Fruit fly (Drosophila melanogaster) whole organism, prepupa: ENCODE results near the gene Elp3.

ENCODE experiments used
- Blimp-1 ChIP-seq: fragments of 200-800 bp; sonication (Bioruptor generic); optimal IDR thresholded peaks from 3 replicates; lab custom pipeline; 2017; ENCODE audit warnings: missing biosample characterization, missing genetic modification characterization, mild to moderate bottlenecking, moderate library complexity, missing genetic modification reagents
- CG10631 ChIP-seq: fragments of 200-800 bp; sonication (Bioruptor generic); optimal IDR thresholded peaks from 2 replicates; lab custom pipeline; 2016; ENCODE audit warnings: missing biosample characterization, missing genetic modification characterization
- CG10669 ChIP-seq: fragments of 200-800 bp; sonication (Bioruptor generic); optimal IDR thresholded peaks from 3 replicates; lab custom pipeline; 2018; ENCODE audit warnings: missing biosample characterization, mild to moderate bottlenecking, missing genetic modification characterization, moderate library complexity
- CG11294 ChIP-seq: fragments of 200-800 bp; sonication (Bioruptor generic); IDR thresholded peaks from 2 replicates; pipeline ENCODE4 v1.3.6; 2022; ENCODE audit warnings: missing biosample characterization, missing genetic modification characterization
- CG11762 ChIP-seq: fragments of 200-800 bp; sonication (Bioruptor generic); optimal IDR thresholded peaks from 3 replicates; lab custom pipeline; 2016; ENCODE audit warnings: missing biosample characterization, missing genetic modification characterization; ENCODE audit not compliant: insufficient read depth
- CG11902 ChIP-seq: fragments of 200-800 bp; sonication (Bioruptor generic); optimal IDR thresholded peaks from 3 replicates; lab custom pipeline; 2016; ENCODE audit warnings: missing biosample characterization, missing genetic modification characterization
- CG15336 ChIP-seq: fragments of 200-800 bp; sonication (Bioruptor generic); IDR thresholded peaks from 2 replicates; pipeline ENCODE4 v1.3.6; 2022; ENCODE audit warnings: missing biosample characterization, missing genetic modification characterization
- CG1621 ChIP-seq: fragments of 200-800 bp; sonication (Bioruptor generic); optimal IDR thresholded peaks from 3 replicates; lab custom pipeline; 2018; ENCODE audit warnings: missing biosample characterization, mild to moderate bottlenecking, missing genetic modification characterization
- CG16779 ChIP-seq: fragments of 200-800 bp; sonication (Bioruptor generic); optimal IDR thresholded peaks from 3 replicates; lab custom pipeline; 2017; ENCODE audit warnings: missing biosample characterization, mild to moderate bottlenecking, missing genetic modification characterization
- CG3032 ChIP-seq: fragments of 200-800 bp; optimal IDR thresholded peaks from 2 replicates; lab custom pipeline; 2019; ENCODE audit warnings: missing biosample characterization, mild to moderate bottlenecking, missing genetic modification characterization, moderate library complexity
- CG31627 ChIP-seq: fragments of 200-800 bp; sonication (Bioruptor generic); optimal IDR thresholded peaks from 3 replicates; lab custom pipeline; 2016; ENCODE audit warnings: missing biosample characterization, missing genetic modification characterization
- CG32006 ChIP-seq: fragments of 200-800 bp; sonication (Bioruptor generic); optimal IDR thresholded peaks from 3 replicates; lab custom pipeline; 2017; ENCODE audit warnings: missing biosample characterization, mild to moderate bottlenecking, missing genetic modification characterization
- CG34406 ChIP-seq: fragments of 200-800 bp; sonication (Bioruptor generic); optimal IDR thresholded peaks from 3 replicates; lab custom pipeline; 2016; ENCODE audit warnings: missing biosample characterization, missing genetic modification characterization
- CG3919 ChIP-seq: fragments of 200-800 bp; sonication (Bioruptor generic); optimal IDR thresholded peaks from 3 replicates; lab custom pipeline; 2016; ENCODE audit warnings: missing biosample characterization, missing genetic modification characterization
- CG6163 ChIP-seq: fragments of 200-800 bp; sonication (Bioruptor generic); IDR thresholded peaks from 3 replicates; pipeline ENCODE4 v1.3.6; 2022; ENCODE audit warnings: missing biosample characterization, missing genetic modification characterization
- CG6276 ChIP-seq: fragments of 200-800 bp; sonication (Bioruptor generic); optimal IDR thresholded peaks from 2 replicates; lab custom pipeline; 2017; ENCODE audit warnings: missing biosample characterization, mild to moderate bottlenecking, missing genetic modification characterization
- CG6792 ChIP-seq: fragments of 200-800 bp; sonication (Bioruptor generic); optimal IDR thresholded peaks from 3 replicates; lab custom pipeline; 2016; ENCODE audit warnings: missing biosample characterization, missing genetic modification characterization
- CG6808 ChIP-seq: fragments of 200-800 bp; sonication (Bioruptor generic); optimal IDR thresholded peaks from 3 replicates; lab custom pipeline; 2017; ENCODE audit warnings: missing biosample characterization, missing genetic modification characterization, mild to moderate bottlenecking, moderate library complexity, missing genetic modification reagents
- CG6854 ChIP-seq: fragments of 200-800 bp; sonication (Bioruptor generic); optimal IDR thresholded peaks from 2 replicates; lab custom pipeline; 2017; ENCODE audit warnings: missing biosample characterization, mild to moderate bottlenecking, missing genetic modification characterization
- CG7368 ChIP-seq: fragments of 200-800 bp; sonication (Bioruptor generic); optimal IDR thresholded peaks from 3 replicates; lab custom pipeline; 2016; ENCODE audit warnings: missing biosample characterization, missing genetic modification characterization
- CG8119 ChIP-seq: fragments of 200-800 bp; sonication (Bioruptor generic); IDR thresholded peaks from 3 replicates; pipeline ENCODE4 v1.3.6; 2022; ENCODE audit warnings: missing biosample characterization, missing genetic modification characterization
- CG8319 ChIP-seq: fragments of 200-800 bp; sonication (Bioruptor generic); optimal IDR thresholded peaks from 3 replicates; lab custom pipeline; 2016; ENCODE audit warnings: missing biosample characterization, missing genetic modification characterization
- CG9139 ChIP-seq: fragments of 200-800 bp; sonication (Bioruptor generic); optimal IDR thresholded peaks from 3 replicates; lab custom pipeline; 2017; ENCODE audit warnings: missing biosample characterization, mild to moderate bottlenecking, missing genetic modification characterization
- Eip78C ChIP-seq: fragments of 200-800 bp; sonication (Bioruptor generic); peaks from one replicate; lab custom pipeline; 2016; ENCODE audit warnings: missing biosample characterization, missing genetic modification characterization
- Eip93F ChIP-seq: fragments of 200-800 bp; sonication (Bioruptor generic); optimal IDR thresholded peaks from 2 replicates; lab custom pipeline; 2016; ENCODE audit warnings: missing biosample characterization, mild to moderate bottlenecking, missing genetic modification characterization
- Ets21C ChIP-seq: fragments of 200-800 bp; sonication (Bioruptor generic); optimal IDR thresholded peaks from 3 replicates; lab custom pipeline; 2016; ENCODE audit warnings: missing biosample characterization, missing genetic modification characterization
- Ets96B ChIP-seq: fragments of 200-800 bp; optimal IDR thresholded peaks from 2 replicates; lab custom pipeline; 2019; ENCODE audit warnings: missing biosample characterization, mild to moderate bottlenecking, missing genetic modification characterization, moderate library complexity
- Hr39 ChIP-seq: fragments of 200-800 bp; sonication (Bioruptor generic); optimal IDR thresholded peaks from 2 replicates; lab custom pipeline; 2016; ENCODE audit warnings: missing biosample characterization, missing genetic modification characterization
- Hr4 ChIP-seq: fragments of 200-800 bp; sonication (Bioruptor generic); optimal IDR thresholded peaks from 3 replicates; lab custom pipeline; 2016; ENCODE audit warnings: missing biosample characterization, missing genetic modification characterization
- Lpt ChIP-seq: fragments of 200-800 bp; sonication (Bioruptor generic); optimal IDR thresholded peaks from 3 replicates; lab custom pipeline; 2016; ENCODE audit warnings: missing biosample characterization, missing genetic modification characterization
- Met ChIP-seq: fragments of 200-800 bp; sonication (Bioruptor generic); optimal IDR thresholded peaks from 3 replicates; lab custom pipeline; 2016; ENCODE audit warnings: missing biosample characterization, missing genetic modification characterization
- OdsH ChIP-seq: fragments of 200-800 bp; sonication (Bioruptor generic); optimal IDR thresholded peaks from 3 replicates; lab custom pipeline; 2016; ENCODE audit warnings: missing biosample characterization, missing genetic modification characterization
- Smox ChIP-seq: fragments of 200-800 bp; sonication (Bioruptor generic); optimal IDR thresholded peaks from 3 replicates; lab custom pipeline; 2016; ENCODE audit warnings: missing biosample characterization, missing genetic modification characterization
- Sox102F ChIP-seq: fragments of 200-800 bp; sonication (Bioruptor generic); optimal IDR thresholded peaks from 2 replicates; lab custom pipeline; 2016; ENCODE audit warnings: missing biosample characterization, mild to moderate bottlenecking, missing genetic modification characterization
- Sox14 ChIP-seq: fragments of 200-800 bp; sonication (Bioruptor generic); optimal IDR thresholded peaks from 3 replicates; lab custom pipeline; 2016; ENCODE audit warnings: missing biosample characterization, missing genetic modification characterization
- Sox15 ChIP-seq: fragments of 200-800 bp; sonication (Bioruptor generic); optimal IDR thresholded peaks from 3 replicates; lab custom pipeline; 2016; ENCODE audit warnings: missing biosample characterization, missing genetic modification characterization
- achi ChIP-seq: fragments of 200-800 bp; sonication (Bioruptor generic); optimal IDR thresholded peaks from 3 replicates; lab custom pipeline; 2016; ENCODE audit warnings: missing biosample characterization, missing genetic modification characterization
- acj6 ChIP-seq: fragments of 200-800 bp; sonication (Bioruptor generic); optimal IDR thresholded peaks from 3 replicates; lab custom pipeline; 2016; ENCODE audit warnings: missing biosample characterization, missing genetic modification characterization
- cyc ChIP-seq: fragments of 200-800 bp; sonication (Bioruptor generic); optimal IDR thresholded peaks from 3 replicates; lab custom pipeline; 2016; ENCODE audit warnings: missing biosample characterization, missing genetic modification characterization
- dac ChIP-seq: fragments of 200-800 bp; sonication (Bioruptor generic); optimal IDR thresholded peaks from 2 replicates; lab custom pipeline; 2017; ENCODE audit warnings: missing biosample characterization, mild to moderate bottlenecking, missing genetic modification characterization
- dsx ChIP-seq: fragments of 200-800 bp; optimal IDR thresholded peaks from 3 replicates; lab custom pipeline; 2019; ENCODE audit warnings: missing biosample characterization, mild to moderate bottlenecking, missing genetic modification characterization, moderate library complexity; ENCODE audit not compliant: poor library complexity, severe bottlenecking
- eg ChIP-seq: fragments of 200-800 bp; sonication (Bioruptor generic); IDR thresholded peaks from 3 replicates; pipeline ENCODE4 v1.3.6; 2022; ENCODE audit warnings: missing biosample characterization, missing genetic modification characterization
- esn ChIP-seq: fragments of 200-800 bp; sonication (Bioruptor generic); optimal IDR thresholded peaks from 2 replicates; lab custom pipeline; 2016; ENCODE audit warnings: missing biosample characterization, mild to moderate bottlenecking, missing genetic modification characterization, moderate library complexity
- fd59A ChIP-seq: fragments of 200-800 bp; sonication (Bioruptor generic); optimal IDR thresholded peaks from 2 replicates; lab custom pipeline; 2017; ENCODE audit warnings: missing biosample characterization, mild to moderate bottlenecking, missing genetic modification characterization, missing genetic modification reagents
- fd85E ChIP-seq: fragments of 200-800 bp; sonication (Bioruptor generic); optimal IDR thresholded peaks from 3 replicates; lab custom pipeline; 2016; ENCODE audit warnings: missing biosample characterization, missing genetic modification characterization
- fkh ChIP-seq: fragments of 200-800 bp; sonication (Bioruptor generic); optimal IDR thresholded peaks from 3 replicates; lab custom pipeline; 2017; ENCODE audit warnings: missing biosample characterization, mild to moderate bottlenecking, missing genetic modification characterization, moderate library complexity
- lz ChIP-seq: fragments of 200-800 bp; sonication (Bioruptor generic); optimal IDR thresholded peaks from 3 replicates; lab custom pipeline; 2016; ENCODE audit warnings: missing biosample characterization, missing genetic modification characterization
- pdm3 ChIP-seq: fragments of 200-800 bp; sonication (Bioruptor generic); optimal IDR thresholded peaks from 3 replicates; lab custom pipeline; 2016; ENCODE audit warnings: missing biosample characterization, missing genetic modification characterization
- ss ChIP-seq, 2 experiments: fragments of 200-800 bp; sonication (Bioruptor generic); optimal IDR thresholded peaks; 2 replicates in 1 of 2; 3 replicates in 1 of 2; lab custom pipeline; 2017 to 2018; ENCODE audit warnings: mild to moderate bottlenecking in 2 of 2, missing biosample characterization in 2 of 2, missing genetic modification characterization in 2 of 2, moderate library complexity in 1 of 2
- svp ChIP-seq: fragments of 200-800 bp; sonication (Bioruptor generic); peaks from one replicate; lab custom pipeline; 2016; ENCODE audit warnings: missing biosample characterization, missing genetic modification characterization
- topi ChIP-seq: fragments of 200-800 bp; sonication (Bioruptor generic); optimal IDR thresholded peaks from 3 replicates; lab custom pipeline; 2016; ENCODE audit warnings: missing biosample characterization, missing genetic modification characterization
- vri ChIP-seq: fragments of 200-800 bp; sonication (Bioruptor generic); optimal IDR thresholded peaks from 3 replicates; lab custom pipeline; 2016; ENCODE audit warnings: missing biosample characterization, mild to moderate bottlenecking, missing genetic modification characterization

The Elp3 gene

dm6 chr2L:4416089-4416488 lies 28.4 kb upstream of the Elp3 start:
- TF ChIP-seq CG34406 (GFP tag; lab: Kevin White, UChicago) (peak; percentile 18), Ets96B (tag; lab: Kevin White, UChicago) (peak; percentile 62), vri (no peak), ss (GFP tag; optimal IDR thresholded peaks at IDR 0.05; lab: Kevin White, UChicago) (peak in 1 of 2 experiments; percentile 33), CG8119 (GFP tag; lab: Robert Waterston, UW) (0 out of 3 replicates have a peak, but pooled peaks have one; percentile 24), Hr4 (GFP tag; lab: Kevin White, UChicago) (peak; percentile 47), Eip78C (peak; percentile 79), pdm3 (peak; percentile 48), CG1621 (peak; percentile 32), Lpt (GFP tag; lab: Kevin White, UChicago) (peak; percentile 23), CG15336 (GFP tag; lab: Robert Waterston, UW) (peak; percentile 36; the same call in 1 of the 2 replicates), esn (GFP tag; lab: Kevin White, UChicago) (no peak), CG11762 (peak; percentile 11), acj6 (GFP tag; lab: Kevin White, UChicago) (peak; percentile 23), CG6276 (GFP tag; lab: Kevin White, UChicago) (peak; percentile 17), CG7368 (GFP tag; lab: Kevin White, UChicago) (peak; percentile 33), CG10669 (GFP tag; lab: Kevin White, UChicago) (peak; percentile 48), fkh (GFP tag; lab: Kevin White, UChicago) (no peak), CG6808 (GFP tag; lab: Kevin White, UChicago) (peak; percentile 27), svp (GFP tag; lab: Kevin White, UChicago) (peak; percentile 54), CG6792 (GFP tag; lab: Kevin White, UChicago) (peak; percentile 26), CG32006 (peak; percentile 50), Eip93F (GFP tag; lab: Kevin White, UChicago) (no peak), OdsH (GFP tag; lab: Kevin White, UChicago) (peak; percentile 50), achi (peak; percentile 47), lz (GFP tag; lab: Kevin White, UChicago) (peak; percentile 10), CG11294 (GFP tag; lab: Robert Waterston, UW) (no peak), topi (GFP tag; lab: Kevin White, UChicago) (peak; percentile 26), fd85E (no peak), CG6163 (GFP tag; lab: Robert Waterston, UW) (peak; percentile 49; the same call in 1 of the 3 replicates), fd59A (peak; percentile 21), eg (peak; percentile 45; the same call in 1 of the 3 replicates), CG3919 (GFP tag; lab: Kevin White, UChicago) (peak; percentile 53), Hr39 (GFP tag; lab: Kevin White, UChicago) (peak; percentile 35), CG11902 (GFP tag; lab: Kevin White, UChicago) (no peak), CG31627 (peak; percentile 11), Sox15 (GFP tag; lab: Kevin White, UChicago) (peak; percentile 6), Blimp-1 (GFP tag; lab: Kevin White, UChicago) (no peak), CG6854 (no peak), CG16779 (tag; lab: Kevin White, UChicago) (no peak), CG9139 (GFP tag; lab: Kevin White, UChicago) (no peak), dac (GFP tag; lab: Kevin White, UChicago) (no peak), Sox102F (GFP tag; lab: Kevin White, UChicago) (peak; percentile 25), Met (GFP tag; lab: Kevin White, UChicago) (peak; percentile 43), Smox (GFP tag; lab: Kevin White, UChicago) (peak; percentile 13), CG3032 (no peak), Sox14 (peak; percentile 43), CG10631 (GFP tag; lab: Kevin White, UChicago) (peak; percentile 43), dsx (GFP tag; lab: Kevin White, UChicago) (peak; percentile 32), Ets21C (GFP tag; lab: Kevin White, UChicago) (peak; percentile 23), cyc (GFP tag; lab: Kevin White, UChicago) (peak; percentile 32), CG8319 (GFP tag; lab: Kevin White, UChicago) (no peak)
